Fruit fly (Drosophila melanogaster): ENCODE results near the gene Mps1.
A peak's percentile ranks its signal among the peaks of the same experiment; 100 is the strongest.

Mps1 gene

dm6 chr3R:17684854-17685253 lies 13.8 kb downstream of the Mps1 start, which contains the start of the genes CG31251 and CG31360 (continued):
- TF ChIP-seq sens (GFP tag) (peak; percentile 55), E2f1 (GFP tag; IDR thresholded peaks at IDR 0.05) (no peak), CkIIα-i1 (GFP tag; IDR thresholded peaks at IDR 0.05) (no peak), grau (tag; optimal IDR thresholded peaks at IDR 0.05) (peak; percentile 19), CG8290 (GFP tag; optimal IDR thresholded peaks at IDR 0.05) (peak; percentile 15), CG8290 (tag; optimal IDR thresholded peaks at IDR 0.05) (no peak), Abd-B (GFP tag; optimal IDR thresholded peaks at IDR 0.05) (no peak), CTCF (GFP tag; optimal IDR thresholded peaks at IDR 0.05) (no peak), CG16813 (GFP tag; IDR thresholded peaks at IDR 0.05; ENCODE audit: partially characterized antibody) (peak; percentile 84), tna (GFP tag; IDR thresholded peaks at IDR 0.05; ENCODE audit: partially characterized antibody) (peak; percentile 72), CG1602 (GFP tag; optimal IDR thresholded peaks at IDR 0.05) (no peak), lola (GFP tag; optimal IDR thresholded peaks at IDR 0.05) (peak in 1 of 3 experiments; percentile 12), CG3995 (GFP tag; optimal IDR thresholded peaks at IDR 0.05) (peak; percentile 59), HLH4C (GFP tag; IDR thresholded peaks at IDR 0.05; ENCODE audit: partially characterized antibody) (peak; percentile 94), CG6791 (GFP tag; IDR thresholded peaks at IDR 0.05; ENCODE audit: partially characterized antibody) (peak; percentile 74), ap (GFP tag; IDR thresholded peaks at IDR 0.05) (no peak), Hmx (GFP tag; optimal IDR thresholded peaks at IDR 0.05) (no peak), CG42726 (GFP tag; IDR thresholded peaks at IDR 0.05; ENCODE audit: partially characterized antibody) (0 out of 2 replicates have a peak, but pooled peaks have one; percentile 3), zen2 (GFP tag; IDR thresholded peaks at IDR 0.05; ENCODE audit: partially characterized antibody) (peak; percentile 85; the same call in 2 of the 3 replicates), lbe (GFP tag; optimal IDR thresholded peaks at IDR 0.05) (peak; percentile 57), nmo (GFP tag; optimal IDR thresholded peaks at IDR 0.05) (peak; percentile 25), bbx (GFP tag; IDR thresholded peaks at IDR 0.05; ENCODE audit: partially characterized antibody) (peak; percentile 73), hbn (GFP tag; IDR thresholded peaks at IDR 0.05; ENCODE audit: partially characterized antibody) (peak; percentile 88), sna (GFP tag; IDR thresholded peaks at IDR 0.05; ENCODE audit: partially characterized antibody) (peak; percentile 91), aop (GFP tag; IDR thresholded peaks at IDR 0.05) (no peak), knrl (GFP tag; IDR thresholded peaks at IDR 0.05; ENCODE audit: partially characterized antibody) (peak; percentile 82), CG4282 (GFP tag; optimal IDR thresholded peaks at IDR 0.05) (no peak), Opbp (GFP tag; IDR thresholded peaks at IDR 0.05; ENCODE audit: partially characterized antibody) (peak; percentile 56; the same call in 1 of the 3 replicates), CG12391 (tag; optimal IDR thresholded peaks at IDR 0.05) (peak; percentile 42), Bgb (GFP tag; IDR thresholded peaks at IDR 0.05; ENCODE audit: partially characterized antibody) (peak; percentile 73), CG12659 (GFP tag; optimal IDR thresholded peaks at IDR 0.05) (peak; percentile 51), Spps (tag; optimal IDR thresholded peaks at IDR 0.05) (no peak), CG30403 (GFP tag; optimal IDR thresholded peaks at IDR 0.05) (no peak), PHDP (tag; optimal IDR thresholded peaks at IDR 0.05) (peak; percentile 3), CoRest (tag; optimal IDR thresholded peaks at IDR 0.05) (peak; percentile 29), zen (tag; optimal IDR thresholded peaks at IDR 0.05) (peak; percentile 19), sug (tag; optimal IDR thresholded peaks at IDR 0.05) (peak; percentile 18), org-1 (GFP tag; optimal IDR thresholded peaks at IDR 0.05) (no peak), ATbp (GFP tag; optimal IDR thresholded peaks at IDR 0.05) (no peak), row (GFP tag; IDR thresholded peaks at IDR 0.05) (peak; percentile 59; the same call in 2 of the 3 replicates), E2f2 (GFP tag; IDR thresholded peaks at IDR 0.05) (0 out of 2 replicates have a peak, but pooled peaks have one; percentile 23), Lpt (GFP tag; optimal IDR thresholded peaks at IDR 0.05) (no peak), Scr (GFP tag; IDR thresholded peaks at IDR 0.05; ENCODE audit: partially characterized antibody) (peak; percentile 90), YL-1 (GFP tag; optimal IDR thresholded peaks at IDR 0.05) (peak; percentile 22), phol (tag; optimal IDR thresholded peaks at IDR 0.05) (peak; percentile 41), Myb (GFP tag; optimal IDR thresholded peaks at IDR 0.05) (no peak), trem (tag; optimal IDR thresholded peaks at IDR 0.05) (peak; percentile 99), Sin3A (optimal IDR thresholded peaks at IDR 0.05) (peak; percentile 22), hb (GFP tag; IDR thresholded peaks at IDR 0.05; ENCODE audit: partially characterized antibody) (peak; percentile 89), pzg (GFP tag; optimal IDR thresholded peaks at IDR 0.05) (peak; percentile 45)
